Fruit fly (Drosophila melanogaster): ENCODE results near the gene CG44001.

The CG44001 gene

dm6 chr2L:5030535-5030934 lies 12.5 kb upstream of the CG44001 start:
- no peak for TF ChIP-seq CG17801 (GFP tag; optimal IDR thresholded peaks at IDR 0.05; ENCODE audit: partially characterized antibody)

- no peak for TF ChIP-seq CG17801 (GFP tag; optimal IDR thresholded peaks at IDR 0.05; ENCODE audit: partially characterized antibody)
These were observed 11.7 kb upstream of the CG44001 start for dm6 chr2L:5031399-5031798.

dm6 chr2L:5031886-5032285 lies 11.2 kb upstream of the CG44001 start:
- no peak for TF ChIP-seq CG17801 (GFP tag; optimal IDR thresholded peaks at IDR 0.05; ENCODE audit: partially characterized antibody)

dm6 chr2L:5036120-5036519 lies 7.0 kb upstream of the CG44001 start:
- no peak for TF ChIP-seq CG17801 (GFP tag; optimal IDR thresholded peaks at IDR 0.05; ENCODE audit: partially characterized antibody)

- TF ChIP-seq CG17801 (GFP tag; optimal IDR thresholded peaks at IDR 0.05; ENCODE audit: partially characterized antibody) = no peak
These were observed 5.6 kb upstream of the CG44001 start, which contains the start of the genes CG14042 and SP555 for dm6 chr2L:5037402-5037860. CG14042 (plus strand) TSS chr2L:5037709. SP555 (plus strand) TSS chr2L:5037709.

dm6 chr2L:5042076-5042475 lies 994 bp upstream of the CG44001 start:
- no peak for TF ChIP-seq CG17801 (GFP tag; optimal IDR thresholded peaks at IDR 0.05; ENCODE audit: partially characterized antibody)

dm6 chr2L:5043495-5044146 lies 551 bp downstream of the CG44001 start:
- no peak for TF ChIP-seq CG17801 (GFP tag; optimal IDR thresholded peaks at IDR 0.05; ENCODE audit: partially characterized antibody)

dm6 chr2L:5044361-5044891 lies 1.4 kb downstream of the CG44001 start, which contains the start of gene CG31650:
CG31650 (minus strand) TSS chr2L:5044712.
- TF ChIP-seq CG17801 (GFP tag; optimal IDR thresholded peaks at IDR 0.05; ENCODE audit: partially characterized antibody) = no peak

- TF ChIP-seq CG17801 (GFP tag; optimal IDR thresholded peaks at IDR 0.05; ENCODE audit: partially characterized antibody) = no peak
These were observed 2.0 kb downstream of the CG44001 start for dm6 chr2L:5044892-5045619.

dm6 chr2L:5046261-5046660 lies 3.2 kb downstream of the CG44001 start:
- no peak for TF ChIP-seq CG17801 (GFP tag; optimal IDR thresholded peaks at IDR 0.05; ENCODE audit: partially characterized antibody)

dm6 chr2L:5049974-5050373 lies 6.9 kb downstream of the CG44001 start:
- no peak for TF ChIP-seq CG17801 (GFP tag; optimal IDR thresholded peaks at IDR 0.05; ENCODE audit: partially characterized antibody)

- TF ChIP-seq CG17801 (GFP tag; optimal IDR thresholded peaks at IDR 0.05; ENCODE audit: partially characterized antibody) = no peak
These were observed 7.8 kb downstream of the CG44001 start, which contains the start of gene CG9121 for dm6 chr2L:5050825-5051224. CG9121 (minus strand) TSS chr2L:5051062.

- peak; percentile 76 for TF ChIP-seq CG17801 (GFP tag; optimal IDR thresholded peaks at IDR 0.05; ENCODE audit: partially characterized antibody)
These were observed 9.4 kb downstream of the CG44001 start, which contains the start of gene senju for dm6 chr2L:5052367-5052914. senju (plus strand) TSS chr2L:5052843.

- TF ChIP-seq CG17801 (GFP tag; optimal IDR thresholded peaks at IDR 0.05; ENCODE audit: partially characterized antibody) = no peak
These were observed 9.9 kb downstream of the CG44001 start, which contains the start of gene eIF3h for dm6 chr2L:5052994-5053393. eIF3h (minus strand) TSS chr2L:5053094.

dm6 chr2L:5054953-5055352 lies 11.9 kb downstream of the CG44001 start, which contains the start of the genes CG14036 and His3.3A:
CG14036 (minus strand) TSS chr2L:5055016.
His3.3A (plus strand) TSS chr2L:5055058.
- TF ChIP-seq CG17801 (GFP tag; optimal IDR thresholded peaks at IDR 0.05; ENCODE audit: partially characterized antibody) = peak; percentile 35
